Worm (Caenorhabditis elegans): ENCODE results near the gene C25F9.12.

The C25F9.12 gene

DNA sequence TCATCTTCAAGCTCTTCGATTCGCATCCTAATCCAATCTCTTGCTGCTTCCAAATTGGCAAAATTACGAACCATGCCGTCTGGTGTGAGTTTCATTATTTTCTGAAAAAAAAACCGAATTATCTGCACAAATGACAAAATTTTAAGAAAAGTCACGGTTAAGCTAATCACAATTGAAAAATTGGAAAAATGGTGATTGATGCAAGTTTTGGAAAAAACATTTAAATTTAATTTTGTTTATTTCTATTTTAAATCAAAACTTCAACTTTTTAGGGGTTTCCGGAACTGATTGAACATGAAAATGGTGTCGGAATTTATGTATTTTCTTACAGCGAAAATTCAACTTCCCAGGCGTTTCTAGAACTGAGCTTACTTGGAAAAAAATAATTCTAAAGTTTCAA lies at the start of gene C25F9.12:
Gene C25F9.12, minus strand, starts transcription at position 101 of the 400 bp plus-strand sequence.
- no peak for TF ChIP-seq him-1 (tag; optimal IDR thresholded peaks at IDR 0.05)
- TF ChIP-seq W03F9.2 (tag; optimal IDR thresholded peaks at IDR 0.05) = no peak
- no peak for TF ChIP-seq dao-5 (tag; optimal IDR thresholded peaks at IDR 0.05)

DNA sequence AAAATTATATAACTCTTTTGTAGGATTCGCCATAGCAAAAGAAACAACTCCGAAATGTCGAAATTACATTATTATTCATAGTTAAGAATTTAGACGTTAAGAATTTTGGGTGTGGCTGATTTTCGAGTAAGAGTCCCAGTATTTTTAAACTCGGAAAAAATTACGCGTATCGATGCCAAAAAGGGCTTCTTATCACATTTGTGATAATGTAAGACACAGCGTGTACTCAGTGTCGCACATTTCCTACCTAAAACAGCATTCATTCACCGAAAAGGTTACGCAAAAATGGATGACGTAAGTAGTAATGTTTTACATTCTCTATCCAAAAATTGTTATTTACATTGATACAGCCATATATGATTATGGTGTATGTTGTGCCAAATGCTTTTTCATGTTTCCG lies 46.8 kb upstream of the C25F9.12 start, which contains the start of gene M04C3.5:
Gene M04C3.5, plus strand, starts transcription at position 190 of the 400 bp plus-strand sequence.
- TF ChIP-seq dao-5 (tag; optimal IDR thresholded peaks at IDR 0.05) = no peak
- no peak for TF ChIP-seq W03F9.2 (tag; optimal IDR thresholded peaks at IDR 0.05)
- TF ChIP-seq him-1 (tag; optimal IDR thresholded peaks at IDR 0.05) = no peak

DNA sequence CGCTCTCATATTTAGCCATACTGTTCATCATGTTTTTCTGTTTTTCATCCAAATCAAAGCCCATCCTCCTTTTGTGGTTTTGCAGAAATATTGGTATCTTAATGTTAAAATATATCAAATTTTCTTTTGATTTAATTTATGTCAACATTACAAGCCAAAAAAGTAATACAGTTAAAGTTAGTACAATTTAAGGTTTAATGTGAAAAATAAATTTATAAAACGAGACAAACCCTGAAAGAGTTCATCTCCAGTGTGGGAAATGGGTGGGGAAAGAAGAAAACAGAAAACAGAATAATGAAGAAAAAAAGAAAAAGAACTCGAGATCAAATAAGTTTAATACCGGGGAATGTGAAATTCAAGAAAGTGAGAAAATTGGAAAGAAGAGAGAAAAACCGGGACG lies 46.0 kb upstream of the C25F9.12 start, which contains the start of gene M04C3.2:
Gene M04C3.2, minus strand, starts transcription at position 101 of the 400 bp plus-strand sequence.
- TF ChIP-seq him-1 (tag; optimal IDR thresholded peaks at IDR 0.05) (no peak), W03F9.2 (tag; optimal IDR thresholded peaks at IDR 0.05) (no peak), dao-5 (tag; optimal IDR thresholded peaks at IDR 0.05) (no peak)

DNA sequence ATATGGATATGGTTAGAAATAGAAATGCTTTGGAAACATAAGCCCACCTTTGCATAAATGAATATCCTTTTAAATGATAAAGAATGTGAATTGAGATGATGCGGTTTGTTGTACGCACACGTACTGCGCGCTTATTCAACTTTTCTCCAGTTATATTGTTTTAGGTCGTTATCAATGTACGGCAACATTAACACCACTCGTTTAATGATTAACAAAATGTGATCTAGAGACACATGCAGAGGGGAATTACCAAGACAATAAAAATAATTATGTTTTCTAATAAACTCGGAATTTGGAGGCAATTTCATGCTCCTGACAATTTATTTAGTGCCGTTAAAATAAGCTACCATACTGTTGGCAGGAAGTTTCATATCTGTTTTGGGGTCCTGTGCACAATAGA lies 42.7 kb upstream of the C25F9.12 start, which contains the start of gene M04C3.1:
Gene M04C3.1, minus strand, starts transcription at position 164 of the 400 bp plus-strand sequence.
- no peak for TF ChIP-seq him-1 (tag; optimal IDR thresholded peaks at IDR 0.05)
- TF ChIP-seq W03F9.2 (tag; optimal IDR thresholded peaks at IDR 0.05) = no peak
- TF ChIP-seq dao-5 (tag; optimal IDR thresholded peaks at IDR 0.05) = no peak

DNA sequence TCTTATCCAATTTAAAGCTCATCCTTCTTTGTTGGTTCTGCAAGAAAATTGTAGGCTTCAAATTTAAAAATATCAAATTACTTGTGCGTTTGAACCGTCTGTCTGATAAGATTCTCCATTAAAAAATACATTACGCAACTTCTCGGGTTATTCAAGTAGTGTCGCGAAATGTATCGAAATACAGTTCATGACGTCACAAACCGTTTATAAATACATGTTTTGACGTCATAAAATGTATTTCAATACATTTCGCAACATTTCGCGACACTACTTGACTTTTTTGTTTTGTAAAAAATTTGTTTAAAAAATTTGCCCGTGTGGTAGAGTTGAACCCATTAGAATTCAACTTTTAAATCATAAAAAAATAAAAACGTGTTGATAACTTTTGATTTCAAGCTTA lies 40.8 kb upstream of the C25F9.12 start:
- TF ChIP-seq him-1 (tag; optimal IDR thresholded peaks at IDR 0.05) = no peak

DNA sequence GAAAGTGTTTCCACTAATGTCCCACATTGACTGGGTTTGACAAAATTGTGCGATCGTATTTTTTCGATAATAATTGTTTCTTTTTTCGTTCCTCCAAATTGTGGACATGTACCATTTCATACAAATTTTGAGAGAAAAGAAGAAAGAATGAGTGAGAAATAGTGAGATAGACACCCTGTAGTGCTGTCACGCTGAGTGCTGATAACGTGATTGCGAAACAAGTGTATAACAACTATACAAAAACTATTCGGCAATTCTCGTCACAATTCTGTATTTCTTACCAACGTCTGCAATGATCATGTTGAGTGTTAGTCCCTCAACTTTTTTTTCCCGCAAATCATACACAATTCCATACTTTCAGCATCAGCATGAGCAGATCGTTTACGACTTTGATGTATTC lies 33.6 kb upstream of the C25F9.12 start, which contains the start of gene C25F9.14:
Gene C25F9.14, plus strand, starts transcription at position 178 of the 400 bp plus-strand sequence.
- TF ChIP-seq him-1 (tag; optimal IDR thresholded peaks at IDR 0.05) (no peak), W03F9.2 (tag; optimal IDR thresholded peaks at IDR 0.05) (no peak), dao-5 (tag; optimal IDR thresholded peaks at IDR 0.05) (no peak)

DNA sequence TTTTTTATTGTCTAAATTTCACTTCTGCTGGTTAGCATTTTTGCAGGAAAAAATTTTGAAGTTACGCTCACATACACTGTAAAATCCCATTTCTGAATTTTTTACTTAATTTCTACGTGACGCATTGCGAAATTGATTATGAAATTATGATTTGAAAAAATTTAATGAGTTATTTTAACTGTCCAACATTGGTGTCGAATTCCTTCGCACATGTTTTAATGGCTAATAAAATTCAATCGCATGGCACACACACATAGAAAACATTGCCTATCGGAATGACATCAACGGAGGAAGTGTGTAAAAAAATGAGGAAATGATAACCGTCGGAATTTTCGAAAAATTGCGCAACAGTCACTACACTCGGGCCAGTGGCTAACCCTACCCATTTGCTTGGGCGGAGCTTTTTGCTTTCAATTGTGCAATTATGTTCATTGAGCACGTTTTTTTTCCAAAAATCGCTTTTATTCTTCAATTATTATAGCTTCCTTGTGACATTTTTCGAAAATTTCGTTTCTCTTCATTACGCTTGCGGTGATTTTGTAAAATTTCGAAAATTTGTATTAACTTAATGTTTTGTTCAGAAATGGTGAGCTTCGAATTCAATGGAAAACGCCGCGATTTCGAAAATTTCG lies 31.2 kb upstream of the C25F9.12 start, which contains the start of gene C25F9.16:
Gene C25F9.16, plus strand, starts transcription at position 582 of the 632 bp plus-strand sequence.
- TF ChIP-seq dao-5 (tag; optimal IDR thresholded peaks at IDR 0.05) (no peak), W03F9.2 (tag; optimal IDR thresholded peaks at IDR 0.05) (no peak), him-1 (tag; optimal IDR thresholded peaks at IDR 0.05) (no peak)

DNA sequence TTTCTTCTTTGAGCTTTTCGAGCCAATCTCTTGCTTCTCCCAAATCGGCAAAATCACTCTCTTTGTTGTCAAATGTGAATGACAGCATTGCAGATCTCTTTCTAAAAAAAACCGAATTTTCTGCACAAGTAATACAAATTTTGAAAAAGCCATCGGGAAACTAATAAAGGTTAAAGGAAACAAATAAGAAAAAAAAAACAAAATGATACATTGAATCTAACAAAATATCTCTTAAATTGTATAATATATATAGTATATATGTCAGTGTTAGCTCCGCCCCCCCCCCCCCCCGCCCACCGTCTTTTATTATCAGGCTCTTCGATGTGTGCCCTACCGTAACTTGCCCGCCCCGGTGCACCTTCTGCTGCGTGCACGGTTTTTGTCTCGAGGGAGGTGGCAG lies 30.2 kb upstream of the C25F9.12 start, which contains the start of gene C25F9.11:
Gene C25F9.11, minus strand, starts transcription at position 101 of the 400 bp plus-strand sequence.
- no peak for TF ChIP-seq dao-5 (tag; optimal IDR thresholded peaks at IDR 0.05)
- TF ChIP-seq him-1 (tag; optimal IDR thresholded peaks at IDR 0.05) = no peak
- TF ChIP-seq W03F9.2 (tag; optimal IDR thresholded peaks at IDR 0.05) = no peak

DNA sequence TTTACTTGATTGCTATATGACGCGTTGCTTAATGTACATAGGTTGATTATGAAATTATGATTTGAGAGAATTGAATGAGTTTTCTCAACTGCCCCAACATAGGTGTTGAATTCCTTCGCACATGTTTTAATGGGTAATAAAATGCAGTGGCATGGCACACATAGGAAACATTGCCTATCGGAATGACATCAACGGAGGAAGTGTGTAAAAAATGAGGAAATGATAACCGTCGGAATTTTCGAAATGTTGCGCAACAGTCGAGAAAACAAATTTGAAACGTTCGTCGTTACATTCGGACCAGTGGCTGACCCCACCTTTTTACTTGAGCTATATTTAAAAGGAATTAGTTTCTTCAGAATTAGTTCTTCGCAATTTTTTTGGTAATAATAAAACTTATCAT lies 29.3 kb upstream of the C25F9.12 start:
- TF ChIP-seq W03F9.2 (tag; optimal IDR thresholded peaks at IDR 0.05) (no peak), dao-5 (tag; optimal IDR thresholded peaks at IDR 0.05) (no peak), him-1 (tag; optimal IDR thresholded peaks at IDR 0.05) (no peak)

DNA sequence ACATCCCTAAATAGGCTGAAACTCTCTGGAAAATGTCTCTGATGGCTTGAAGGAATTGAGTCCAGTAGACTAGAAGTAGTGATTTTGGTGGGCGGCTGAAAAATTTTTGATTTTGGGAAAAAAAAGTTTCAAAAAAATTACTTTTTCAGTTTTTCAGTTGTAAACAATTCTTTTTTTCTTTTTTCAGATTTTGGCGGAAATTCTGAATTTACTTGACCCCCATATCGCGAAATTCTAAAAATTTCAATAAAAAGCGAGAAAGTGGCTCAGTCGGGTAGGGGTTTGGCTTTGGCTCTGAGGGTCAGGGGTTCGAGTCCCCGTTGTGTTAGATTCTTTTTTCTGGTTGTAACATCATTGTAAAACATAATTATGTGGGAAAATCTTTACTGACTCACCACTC lies 28.3 kb upstream of the C25F9.12 start, which contains the start of gene srw-85:
Gene srw-85, minus strand, starts transcription at position 101 of the 400 bp plus-strand sequence.
- TF ChIP-seq dao-5 (tag; optimal IDR thresholded peaks at IDR 0.05) (no peak), him-1 (tag; optimal IDR thresholded peaks at IDR 0.05) (no peak), W03F9.2 (tag; optimal IDR thresholded peaks at IDR 0.05) (no peak)

DNA sequence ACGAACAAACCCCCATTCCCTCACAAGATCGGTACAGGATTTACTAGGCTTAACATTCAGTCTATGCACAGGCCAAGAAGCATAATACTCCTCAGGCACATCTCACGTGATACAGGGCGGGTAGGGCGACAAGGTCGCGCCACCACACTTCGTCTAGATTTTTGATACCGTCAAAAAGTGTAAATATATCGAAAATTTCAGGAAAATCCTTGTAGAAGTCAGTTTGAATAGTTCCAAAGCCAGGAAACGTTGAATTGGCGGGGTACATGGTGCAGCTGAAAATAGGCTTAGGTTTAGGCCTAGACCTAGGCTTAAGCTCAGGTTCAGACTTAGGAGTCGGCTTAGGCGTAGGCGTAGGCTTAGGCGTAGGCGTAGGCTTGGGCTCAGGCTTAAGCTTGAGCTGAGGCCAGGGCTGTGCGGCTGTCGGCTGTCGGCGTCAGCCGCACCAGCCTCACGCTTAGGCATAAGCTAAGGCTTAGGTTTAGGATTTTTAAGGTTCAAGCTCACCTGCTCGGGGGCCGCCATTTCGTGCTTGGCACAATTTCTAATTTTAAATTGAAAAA lies 27.7 kb upstream of the C25F9.12 start:
- TF ChIP-seq dao-5 (tag; optimal IDR thresholded peaks at IDR 0.05) (no peak), him-1 (tag; optimal IDR thresholded peaks at IDR 0.05) (no peak), W03F9.2 (tag; optimal IDR thresholded peaks at IDR 0.05) (no peak)

DNA sequence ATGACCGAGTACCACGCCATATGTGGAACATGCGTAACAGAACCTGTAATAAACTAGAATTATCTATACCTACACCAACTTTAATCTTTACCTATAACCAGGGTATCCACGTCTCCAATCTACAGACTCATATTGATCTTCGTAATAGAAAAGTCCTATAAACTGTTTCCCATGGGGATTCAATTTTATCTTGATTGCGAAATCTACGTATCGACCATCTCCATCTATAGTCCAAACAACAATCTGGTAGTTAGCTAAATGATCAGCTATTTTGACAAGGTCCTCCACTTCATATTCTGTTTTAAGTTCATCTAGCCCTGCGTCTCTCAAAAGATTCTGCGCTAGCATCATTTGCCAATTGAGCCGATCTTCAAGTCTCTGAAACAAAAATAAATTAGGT lies 26.9 kb upstream of the C25F9.12 start:
- TF ChIP-seq him-1 (tag; optimal IDR thresholded peaks at IDR 0.05) (no peak), dao-5 (tag; optimal IDR thresholded peaks at IDR 0.05) (no peak), W03F9.2 (tag; optimal IDR thresholded peaks at IDR 0.05) (no peak)

DNA sequence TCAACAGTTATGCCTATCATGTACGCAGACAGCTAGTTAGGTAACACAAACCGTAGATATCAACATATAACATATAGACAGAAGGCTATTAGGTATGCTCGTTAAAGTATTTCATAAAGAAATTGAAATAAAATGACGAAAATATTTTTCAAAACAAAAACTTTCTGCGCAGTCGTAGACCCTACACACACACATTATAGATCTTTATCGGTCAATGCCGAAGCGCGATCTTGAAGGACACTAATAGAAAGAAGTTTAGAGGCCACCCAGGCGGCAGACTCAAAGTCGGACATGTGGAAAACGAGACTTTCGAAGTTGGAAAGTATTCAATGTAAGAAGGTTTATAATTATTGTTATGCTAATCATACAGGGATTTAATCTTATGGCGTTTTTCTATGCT lies 26.2 kb upstream of the C25F9.12 start:
- TF ChIP-seq dao-5 (tag; optimal IDR thresholded peaks at IDR 0.05) (no peak), him-1 (tag; optimal IDR thresholded peaks at IDR 0.05) (no peak), W03F9.2 (tag; optimal IDR thresholded peaks at IDR 0.05) (no peak)

DNA sequence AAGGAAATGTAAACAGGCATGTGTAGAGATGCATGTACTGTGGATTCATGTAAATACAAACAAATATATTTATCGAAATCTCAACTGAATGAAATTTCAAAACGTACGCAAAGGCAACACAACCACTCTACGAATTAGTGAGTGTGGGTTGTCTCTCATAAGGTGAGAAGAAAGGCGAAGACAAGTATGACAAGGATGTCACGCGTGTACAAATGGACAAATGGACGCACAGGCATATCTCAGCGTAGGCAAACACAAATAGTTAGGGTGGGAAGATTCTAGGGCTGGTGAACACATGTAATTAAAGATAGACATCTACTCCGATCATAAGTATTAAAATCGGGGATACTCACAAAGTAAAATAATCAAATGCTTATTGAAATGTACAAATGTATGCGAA lies 25.3 kb upstream of the C25F9.12 start:
- TF ChIP-seq dao-5 (tag; optimal IDR thresholded peaks at IDR 0.05) = no peak
- no peak for TF ChIP-seq W03F9.2 (tag; optimal IDR thresholded peaks at IDR 0.05)
- TF ChIP-seq him-1 (tag; optimal IDR thresholded peaks at IDR 0.05) = no peak

Data from whole organism, L4/young adult.